Worm (Caenorhabditis elegans) whole organism, L1 larva: ENCODE results near the gene C23H4.8.

ENCODE experiments used
- ama-1 ChIP-seq: fragments of 150-350 bp; optimal IDR thresholded peaks from 2 replicates; lab custom pipeline; 2014
- lin-35 ChIP-seq, 2 experiments: fragments of 150-350 bp; optimal IDR thresholded peaks; 2 replicates each; lab custom pipeline; 2014; ENCODE audit warnings: missing biosample characterization in 2 of 2, missing genetic modification characterization in 2 of 2, missing genetic modification reagents in 2 of 2
- ztf-11 ChIP-seq, 2 experiments: sonication (generic microtip); optimal IDR thresholded peaks; 2 replicates each; lab custom pipeline; 2016 to 2017; ENCODE audit warnings: missing genetic modification characterization in 2 of 2, missing biosample characterization in 1 of 2, missing compliant biosample characterization in 1 of 2

DNA sequence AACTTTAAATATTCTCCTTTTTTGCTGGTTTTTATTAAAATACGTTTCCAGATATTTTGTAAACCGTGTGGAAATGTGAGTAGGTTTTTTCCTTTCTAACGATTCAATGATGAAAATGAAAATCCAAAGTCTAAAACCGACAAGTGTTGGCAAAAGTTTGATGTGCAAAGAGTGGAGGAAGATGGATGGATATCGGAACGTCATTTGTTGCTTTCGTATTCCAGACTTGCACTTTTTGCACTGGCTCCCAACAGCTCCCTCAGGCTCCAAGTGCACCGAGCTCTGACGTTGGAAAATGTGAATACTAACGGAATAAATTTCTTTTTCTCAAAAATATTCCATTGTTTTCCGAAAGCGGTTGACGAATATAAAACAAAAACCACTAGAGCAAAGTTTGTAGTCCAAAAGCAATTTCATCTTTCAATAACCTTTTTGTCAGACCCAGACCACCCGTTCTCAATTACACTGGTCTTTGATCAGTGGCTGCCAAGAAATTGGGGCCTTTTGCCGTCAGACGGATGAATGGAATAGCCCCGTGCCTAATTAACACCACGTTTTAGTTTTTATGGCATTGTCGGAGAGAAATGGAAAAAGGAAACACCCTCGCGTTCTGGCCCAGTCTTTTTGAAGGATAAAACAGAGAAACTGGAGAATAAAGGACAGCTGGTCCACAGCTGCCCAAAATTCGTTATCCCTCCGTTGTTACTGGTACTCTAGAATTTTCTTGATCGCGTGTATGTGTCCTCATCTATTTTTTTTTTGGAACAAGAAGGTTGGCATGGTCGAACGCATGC, 34.2 kb upstream of the C23H4.8 start:
- peak in 1 of 2 experiments; percentile 65 for TF ChIP-seq ztf-11 (tag; optimal IDR thresholded peaks at IDR 0.05; lab: Kevin White, UChicago)
- no peak for TF ChIP-seq lin-35 (GFP tag; optimal IDR thresholded peaks at IDR 0.05; lab: Kevin White, UChicago)
- TF ChIP-seq ama-1 (lab: Kevin White, UChicago): no peak
